Worm (Caenorhabditis elegans) whole organism, early embryonic: ENCODE results near the gene F41G3.5.

Source experiments
- B0310.2 ChIP-seq: sonication (generic microtip); optimal IDR thresholded peaks from 2 replicates; lab custom pipeline; 2016; ENCODE audit warnings: mild to moderate bottlenecking, missing genetic modification characterization, missing compliant biosample characterization
- ama-1 ChIP-seq: fragments of 150-350 bp; optimal IDR thresholded peaks from 2 replicates; lab custom pipeline; 2014
- ceh-13 ChIP-seq: fragments of 200-800 bp; sonication (Bioruptor generic); optimal IDR thresholded peaks from 2 replicates; lab custom pipeline; 2018; ENCODE audit warnings: mild to moderate bottlenecking, missing genetic modification characterization, missing compliant biosample characterization
- ets-7 ChIP-seq: sonication (generic microtip); optimal IDR thresholded peaks from 2 replicates; lab custom pipeline; 2016; ENCODE audit warnings: missing genotype, missing genetic modification characterization, missing compliant biosample characterization
- flt-1 ChIP-seq: fragments of 200-800 bp; sonication (Bioruptor generic); IDR thresholded peaks from 2 replicates; pipeline ENCODE4 v1.3.6; 2022; ENCODE audit warnings: missing genetic modification characterization, missing compliant biosample characterization
- hmbx-1 ChIP-seq: sonication (generic microtip); optimal IDR thresholded peaks from 2 replicates; lab custom pipeline; 2016; ENCODE audit warnings: mild to moderate bottlenecking, missing genetic modification characterization, missing compliant biosample characterization
- hmg-4 ChIP-seq: fragments of 200-800 bp; sonication (Bioruptor generic); optimal IDR thresholded peaks from 2 replicates; lab custom pipeline; 2018; ENCODE audit warnings: mild to moderate bottlenecking, missing genetic modification characterization, missing compliant biosample characterization
- hnd-1 ChIP-seq: sonication (generic microtip); optimal IDR thresholded peaks from 2 replicates; lab custom pipeline; 2016; ENCODE audit warnings: missing genetic modification characterization, missing compliant biosample characterization
- scrt-1 ChIP-seq: fragments of 200-800 bp; sonication (Bioruptor generic); IDR thresholded peaks from 2 replicates; pipeline ENCODE4 v1.3.6; 2022; ENCODE audit warnings: missing genetic modification characterization, missing compliant biosample characterization
- tra-4 ChIP-seq: sonication (generic microtip); optimal IDR thresholded peaks from 2 replicates; lab custom pipeline; 2017; ENCODE audit warnings: missing genetic modification characterization, missing compliant biosample characterization

DNA sequence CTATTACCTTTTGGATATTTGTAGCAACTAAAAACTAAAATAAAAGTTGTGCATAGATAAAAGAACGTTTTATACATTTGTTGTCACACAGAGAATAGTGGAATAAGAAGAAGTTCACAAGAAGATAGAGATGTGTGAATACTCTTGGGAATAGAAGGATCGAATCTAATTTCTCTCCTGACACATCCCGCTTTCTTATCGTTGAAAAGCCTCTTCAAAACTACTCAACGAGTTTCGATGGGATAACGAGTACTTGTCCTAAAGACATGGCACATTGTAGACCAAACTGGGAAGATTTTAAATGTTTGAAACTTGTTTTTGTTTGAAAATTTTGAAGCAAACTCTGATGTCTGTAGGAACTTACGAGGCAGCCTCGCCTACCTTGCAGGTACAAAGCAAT, 26.0 kb downstream of the F41G3.5 start:
- TF ChIP-seq hmg-4 (GFP tag; lab: Kevin White, UChicago), result no peak
- no peak for TF ChIP-seq ama-1 (lab: Kevin White, UChicago)
- no peak for TF ChIP-seq tra-4 (tag; lab: Kevin White, UChicago)
- TF ChIP-seq scrt-1, result no peak
- no peak for TF ChIP-seq hmbx-1 (tag; lab: Kevin White, UChicago)
- TF ChIP-seq hnd-1 (tag; lab: Kevin White, UChicago), result no peak
- TF ChIP-seq flt-1, result no peak
- TF ChIP-seq ets-7 (tag; lab: Kevin White, UChicago), result no peak
- TF ChIP-seq B0310.2, result no peak
- TF ChIP-seq ceh-13 (GFP tag; lab: Kevin White, UChicago), result no peak
